Worm (Caenorhabditis elegans) whole organism, L1 larva: ENCODE data around the gene sma-2.

Source experiments
- C34B4.2 ChIP-seq: sonication (generic microtip); optimal IDR thresholded peaks from 2 replicates; lab custom pipeline; 2017; ENCODE audit warnings: mild to moderate bottlenecking, missing genetic modification characterization, missing compliant biosample characterization
- F16B12.6 ChIP-seq: fragments of 150-350 bp; optimal IDR thresholded peaks from 2 replicates; lab custom pipeline; 2014; ENCODE audit warnings: missing biosample characterization, missing genetic modification characterization
- aly-2 ChIP-seq: fragments of 150-350 bp; optimal IDR thresholded peaks from 2 replicates; lab custom pipeline; 2014; ENCODE audit warnings: missing biosample characterization, missing genetic modification characterization
- blmp-1 ChIP-seq: fragments of 150-350 bp; optimal IDR thresholded peaks from 2 replicates; lab custom pipeline; 2014; ENCODE audit warnings: missing biosample characterization, missing genetic modification characterization
- ceh-63 ChIP-seq: fragments of 200-800 bp; sonication (Bioruptor generic); optimal IDR thresholded peaks from 2 replicates; lab custom pipeline; 2018; ENCODE audit warnings: mild to moderate bottlenecking, missing genetic modification characterization, missing compliant biosample characterization
- ceh-8 ChIP-seq: fragments of 200-800 bp; sonication (Bioruptor generic); optimal IDR thresholded peaks from 2 replicates; lab custom pipeline; 2018; ENCODE audit warnings: mild to moderate bottlenecking, missing genetic modification characterization, moderate library complexity, missing compliant biosample characterization
- ceh-82 ChIP-seq, 3 experiments: fragments of 150-350 bp in 1 of 3; sonication (generic microtip) in 2 of 3; optimal IDR thresholded peaks; 2 replicates each; lab custom pipeline; 2014 to 2017; ENCODE audit warnings: missing biosample characterization in 3 of 3, missing genetic modification characterization in 3 of 3
- ceh-88 ChIP-seq: fragments of 200-800 bp; sonication (Bioruptor generic); IDR thresholded peaks from 2 replicates; pipeline ENCODE4 v1.3.6; 2022; ENCODE audit warnings: missing genetic modification characterization, missing compliant biosample characterization
- ceh-90 ChIP-seq: sonication (generic microtip); optimal IDR thresholded peaks from 2 replicates; lab custom pipeline; 2016; ENCODE audit warnings: missing genetic modification characterization, missing compliant biosample characterization
- dpl-1 ChIP-seq, 3 experiments: fragments of 150-350 bp in 2 of 3; sonication (generic microtip) in 1 of 3; optimal IDR thresholded peaks; 2 replicates each; lab custom pipeline; 2014 to 2017; ENCODE audit warnings: missing biosample characterization in 3 of 3, missing genetic modification characterization in 3 of 3, missing genetic modification reagents in 3 of 3
- dsc-1 ChIP-seq: sonication (generic microtip); optimal IDR thresholded peaks from 2 replicates; lab custom pipeline; 2016; ENCODE audit warnings: mild to moderate bottlenecking, missing genetic modification characterization, missing compliant biosample characterization
- efl-1 ChIP-seq, 4 experiments: fragments of 150-350 bp; optimal IDR thresholded peaks in 3 of 4; peaks in 1 of 4; 1 replicate in 1 of 4; 2 replicates in 3 of 4; lab custom pipeline; 2014; ENCODE audit warnings: missing biosample characterization in 2 of 4, missing genetic modification characterization in 2 of 4, missing genetic modification reagents in 2 of 4
- efl-3 ChIP-seq: fragments of 200-800 bp; sonication (Bioruptor generic); optimal IDR thresholded peaks from 2 replicates; lab custom pipeline; 2018; ENCODE audit warnings: mild to moderate bottlenecking, missing genetic modification characterization, missing compliant biosample characterization
- egl-13 ChIP-seq: sonication (generic microtip); optimal IDR thresholded peaks from 2 replicates; lab custom pipeline; 2016; ENCODE audit warnings: missing genotype, missing genetic modification reagents, missing genetic modification characterization, missing compliant biosample characterization
- egl-27 ChIP-seq, 2 experiments: fragments of 150-350 bp in 1 of 2; sonication (generic microtip); optimal IDR thresholded peaks; 3 replicates each; lab custom pipeline; 2017 to 2018; ENCODE audit warnings: missing biosample characterization in 2 of 2, missing genetic modification characterization in 2 of 2, missing genetic modification reagents in 2 of 2
- elt-2 ChIP-seq: sonication (generic microtip); optimal IDR thresholded peaks from 2 replicates; lab custom pipeline; 2016; ENCODE audit warnings: missing genetic modification characterization, mild to moderate bottlenecking, inconsistent platforms, missing compliant biosample characterization, missing genetic modification reagents
- elt-3 ChIP-seq, 6 experiments: fragments of 150-350 bp in 1 of 6; sonication (generic microtip); optimal IDR thresholded peaks; 2 replicates each; lab custom pipeline; 2017 to 2018; ENCODE audit warnings: missing biosample characterization in 6 of 6, missing genetic modification characterization in 6 of 6, inconsistent platforms in 1 of 6
- ets-5 ChIP-seq: fragments of 200-800 bp; sonication (Bioruptor generic); IDR thresholded peaks from 2 replicates; pipeline ENCODE4 v1.3.6; 2022; ENCODE audit warnings: missing genetic modification characterization, missing compliant biosample characterization
- fkh-4 ChIP-seq: sonication (generic microtip); optimal IDR thresholded peaks from 2 replicates; lab custom pipeline; 2016; ENCODE audit warnings: missing compliant biosample characterization, missing genetic modification characterization, borderline replicate concordance
- grh-1 ChIP-seq: fragments of 200-800 bp; sonication (Bioruptor generic); IDR thresholded peaks from 2 replicates; pipeline ENCODE4 v1.3.6; 2022; ENCODE audit warnings: missing genetic modification reagents, missing genetic modification characterization, missing compliant biosample characterization
- hlh-4 ChIP-seq: sonication (generic microtip); optimal IDR thresholded peaks from 2 replicates; lab custom pipeline; 2016; ENCODE audit warnings: mild to moderate bottlenecking, missing genetic modification characterization, missing compliant biosample characterization
- hpl-2 ChIP-seq: fragments of 150-350 bp; optimal IDR thresholded peaks from 2 replicates; lab custom pipeline; 2014; ENCODE audit warnings: missing biosample characterization, missing genetic modification reagents, missing genetic modification characterization
- lin-13 ChIP-seq: fragments of 150-350 bp; optimal IDR thresholded peaks from 2 replicates; lab custom pipeline; 2014; ENCODE audit warnings: missing biosample characterization, missing genetic modification reagents, missing genetic modification characterization
- lin-15B ChIP-seq: fragments of 150-350 bp; sonication (generic microtip); optimal IDR thresholded peaks from 3 replicates; lab custom pipeline; 2014; ENCODE audit warnings: missing biosample characterization, missing genetic modification characterization
- lin-35 ChIP-seq, 2 experiments: fragments of 150-350 bp; optimal IDR thresholded peaks; 2 replicates each; lab custom pipeline; 2014; ENCODE audit warnings: missing biosample characterization in 2 of 2, missing genetic modification characterization in 2 of 2, missing genetic modification reagents in 2 of 2
- lin-39 ChIP-seq: fragments of 150-350 bp; optimal IDR thresholded peaks from 2 replicates; lab custom pipeline; 2014; ENCODE audit warnings: missing biosample characterization, missing genetic modification reagents, missing genetic modification characterization
- lir-3 ChIP-seq: sonication (generic microtip); optimal IDR thresholded peaks from 2 replicates; lab custom pipeline; 2016; ENCODE audit warnings: mild to moderate bottlenecking, missing genetic modification characterization, moderate library complexity, missing compliant biosample characterization; ENCODE audit not compliant: poor library complexity
- lsy-2 ChIP-seq, 2 experiments: fragments of 150-350 bp; optimal IDR thresholded peaks; 2 replicates each; lab custom pipeline; 2014; ENCODE audit warnings: missing biosample characterization in 2 of 2, missing genetic modification characterization in 2 of 2
- mdl-1 ChIP-seq, 2 experiments: fragments of 150-350 bp; optimal IDR thresholded peaks; 2 replicates each; lab custom pipeline; 2014 to 2017; ENCODE audit warnings: missing biosample characterization in 2 of 2, missing genetic modification characterization in 2 of 2, inconsistent platforms in 1 of 2
- mef-2 ChIP-seq: fragments of 150-350 bp; optimal IDR thresholded peaks from 2 replicates; lab custom pipeline; 2014; ENCODE audit warnings: missing biosample characterization, missing genetic modification characterization
- mep-1 ChIP-seq: fragments of 150-350 bp; optimal IDR thresholded peaks from 2 replicates; lab custom pipeline; 2014; ENCODE audit warnings: missing biosample characterization, missing genetic modification characterization
- nhr-11 ChIP-seq: fragments of 150-350 bp; optimal IDR thresholded peaks from 2 replicates; lab custom pipeline; 2014; ENCODE audit warnings: missing biosample characterization, missing genetic modification characterization
- nhr-12 ChIP-seq: sonication (generic microtip); optimal IDR thresholded peaks from 2 replicates; lab custom pipeline; 2017; ENCODE audit warnings: missing biosample characterization, missing genetic modification characterization
- nhr-28 ChIP-seq: fragments of 150-350 bp; optimal IDR thresholded peaks from 2 replicates; lab custom pipeline; 2014; ENCODE audit warnings: missing biosample characterization, missing genetic modification characterization
- nhr-47 ChIP-seq: sonication (generic microtip); optimal IDR thresholded peaks from 2 replicates; lab custom pipeline; 2016; ENCODE audit warnings: mild to moderate bottlenecking, missing genetic modification characterization, moderate library complexity, missing compliant biosample characterization
- nhr-76 ChIP-seq: sonication (generic microtip); optimal IDR thresholded peaks from 2 replicates; lab custom pipeline; 2017; ENCODE audit warnings: missing biosample characterization, missing genetic modification characterization
- nhr-84 ChIP-seq: sonication (generic microtip); optimal IDR thresholded peaks from 2 replicates; lab custom pipeline; 2017; ENCODE audit warnings: missing biosample characterization, missing genetic modification characterization
- nhr-85 ChIP-seq: sonication (generic microtip); peaks from one replicate; lab custom pipeline; 2016; ENCODE audit warnings: missing genetic modification characterization, inconsistent platforms, missing compliant biosample characterization
- nhr-90 ChIP-seq: sonication (generic microtip); optimal IDR thresholded peaks from 2 replicates; lab custom pipeline; 2016; ENCODE audit warnings: mild to moderate bottlenecking, missing genetic modification characterization, missing compliant biosample characterization; ENCODE audit not compliant: poor library complexity
- pqm-1 ChIP-seq: sonication (generic microtip); optimal IDR thresholded peaks from 3 replicates; lab custom pipeline; 2017; ENCODE audit warnings: missing biosample characterization, missing genetic modification characterization
- skn-1 ChIP-seq: fragments of 150-350 bp; optimal IDR thresholded peaks from 2 replicates; lab custom pipeline; 2014; ENCODE audit warnings: missing biosample characterization, missing genetic modification characterization
- snpc-4 ChIP-seq: fragments of 150-350 bp; optimal IDR thresholded peaks from 2 replicates; lab custom pipeline; 2014; ENCODE audit warnings: missing biosample characterization, missing genetic modification characterization
- sox-4 ChIP-seq: sonication (generic microtip); optimal IDR thresholded peaks from 2 replicates; lab custom pipeline; 2016; ENCODE audit warnings: missing genetic modification characterization, missing compliant biosample characterization
- tbx-2 ChIP-seq: sonication (generic microtip); optimal IDR thresholded peaks from 2 replicates; lab custom pipeline; 2016; ENCODE audit warnings: missing genetic modification characterization, missing compliant biosample characterization
- tlp-1 ChIP-seq: fragments of 150-350 bp; optimal IDR thresholded peaks from 2 replicates; lab custom pipeline; 2014; ENCODE audit warnings: missing biosample characterization, missing genetic modification characterization
- unc-130 ChIP-seq: fragments of 150-350 bp; optimal IDR thresholded peaks from 2 replicates; lab custom pipeline; 2017; ENCODE audit warnings: missing biosample characterization, missing genetic modification characterization, inconsistent platforms
- unc-30 ChIP-seq: sonication (generic microtip); optimal IDR thresholded peaks from 2 replicates; lab custom pipeline; 2017; ENCODE audit warnings: missing biosample characterization, missing genetic modification characterization
- unc-62 ChIP-seq: fragments of 150-350 bp; optimal IDR thresholded peaks from 2 replicates; lab custom pipeline; 2014; ENCODE audit warnings: missing biosample characterization, missing genetic modification reagents, missing genetic modification characterization
- unc-86 ChIP-seq: sonication (generic microtip); optimal IDR thresholded peaks from 2 replicates; lab custom pipeline; 2016; ENCODE audit warnings: missing genetic modification characterization, missing compliant biosample characterization
- xbp-1 ChIP-seq: sonication (generic microtip); optimal IDR thresholded peaks from 2 replicates; lab custom pipeline; 2016; ENCODE audit warnings: missing genetic modification characterization, missing compliant biosample characterization
- ztf-11 ChIP-seq, 2 experiments: sonication (generic microtip); optimal IDR thresholded peaks; 2 replicates each; lab custom pipeline; 2016 to 2017; ENCODE audit warnings: missing genetic modification characterization in 2 of 2, missing biosample characterization in 1 of 2, missing compliant biosample characterization in 1 of 2

sma-2 gene

DNA sequence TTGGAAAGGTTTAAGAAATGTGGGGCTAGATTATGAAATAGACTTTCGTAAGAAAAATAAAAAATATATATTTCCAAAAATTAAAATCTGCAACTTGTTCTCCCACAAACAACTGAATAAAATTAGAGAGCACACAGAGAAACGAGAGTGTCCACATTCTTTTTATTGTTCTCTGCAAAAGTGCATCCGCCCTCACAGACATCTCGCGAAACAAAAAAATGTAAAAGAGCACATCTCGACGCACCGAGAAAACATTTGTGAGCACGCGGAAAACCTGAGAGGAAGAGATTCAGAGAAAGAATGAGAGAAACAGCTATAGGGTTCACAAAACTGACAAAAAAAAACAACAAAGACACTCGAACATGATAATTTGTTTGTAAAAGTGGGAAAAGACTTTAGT is 32.6 kb downstream of the sma-2 start (continued):
- TF ChIP-seq unc-130 (tag; lab: Kevin White, UChicago): no peak
- TF ChIP-seq lsy-2 (tag; optimal IDR thresholded peaks at IDR 0.05; lab: Kevin White, UChicago): peak; percentile 12 to 31
- TF ChIP-seq tlp-1 (tag; lab: Kevin White, UChicago): no peak
- TF ChIP-seq hlh-4 (tag; lab: Kevin White, UChicago): no peak
- TF ChIP-seq mep-1: peak; percentile 3
- TF ChIP-seq grh-1: no peak
- TF ChIP-seq lin-13: no peak
- TF ChIP-seq snpc-4 (tag; lab: Kevin White, UChicago): no peak
- no peak for TF ChIP-seq lin-39 (tag; lab: Kevin White, UChicago)
- TF ChIP-seq hpl-2: no peak
- peak; percentile 16 for TF ChIP-seq skn-1 (tag; lab: Kevin White, UChicago)
- TF ChIP-seq pqm-1 (tag; lab: Kevin White, UChicago): no peak
- TF ChIP-seq unc-30: no peak
- TF ChIP-seq mdl-1 (tag; optimal IDR thresholded peaks at IDR 0.05; lab: Kevin White, UChicago): no peak
- TF ChIP-seq elt-2 (tag; lab: Kevin White, UChicago): no peak
- no peak for TF ChIP-seq tbx-2 (tag; lab: Kevin White, UChicago)
- TF ChIP-seq efl-3 (GFP tag; lab: Kevin White, UChicago): no peak
- no peak for TF ChIP-seq nhr-84 (tag; lab: Kevin White, UChicago)
- TF ChIP-seq ceh-63 (GFP tag; lab: Kevin White, UChicago): no peak
- no peak for TF ChIP-seq efl-1 (optimal IDR thresholded peaks at IDR 0.05; lab: Kevin White, UChicago)
- TF ChIP-seq efl-1 (GFP tag; optimal IDR thresholded peaks at IDR 0.05 in 1 of 2; lab: Kevin White, UChicago): peak; percentile 2 to 3
- TF ChIP-seq blmp-1 (tag; lab: Kevin White, UChicago): no peak
- TF ChIP-seq lin-15B: no peak
- no peak for TF ChIP-seq nhr-11 (tag; lab: Kevin White, UChicago)
- no peak for TF ChIP-seq lir-3 (tag; lab: Kevin White, UChicago)
- no peak for TF ChIP-seq egl-27 (tag; optimal IDR thresholded peaks at IDR 0.05; lab: Kevin White, UChicago)
- no peak for TF ChIP-seq xbp-1 (tag; lab: Kevin White, UChicago)
- no peak for TF ChIP-seq ets-5 (GFP tag; lab: Robert Waterston, UW)
- TF ChIP-seq elt-3 (tag; optimal IDR thresholded peaks at IDR 0.05; lab: Kevin White, UChicago): no peak
- no peak for TF ChIP-seq nhr-76 (tag; lab: Kevin White, UChicago)
- no peak for TF ChIP-seq sox-4

ce11 chrIII:8782744-8783143 is 33.3 kb downstream of the sma-2 start:
- TF ChIP-seq dsc-1 (tag; lab: Kevin White, UChicago) (no peak), blmp-1 (tag; lab: Kevin White, UChicago) (peak; percentile 10), snpc-4 (tag; lab: Kevin White, UChicago) (no peak), efl-3 (GFP tag; lab: Kevin White, UChicago) (no peak), xbp-1 (tag; lab: Kevin White, UChicago) (no peak), nhr-85 (tag; lab: Kevin White, UChicago) (peak; percentile 56), lin-35 (GFP tag; optimal IDR thresholded peaks at IDR 0.05; lab: Kevin White, UChicago) (peak in 1 of 2 experiments; percentile 65), ceh-63 (GFP tag; lab: Kevin White, UChicago) (no peak), nhr-12 (tag; lab: Kevin White, UChicago) (no peak), nhr-28 (no peak), ets-5 (GFP tag; lab: Robert Waterston, UW) (no peak), ceh-8 (no peak), mef-2 (tag; lab: Kevin White, UChicago) (no peak), dpl-1 (GFP tag; optimal IDR thresholded peaks at IDR 0.05; lab: Kevin White, UChicago) (no peak), ceh-90 (no peak), egl-13 (tag; lab: Kevin White, UChicago) (no peak), nhr-90 (tag; lab: Kevin White, UChicago) (peak; percentile 2), ceh-82 (tag; optimal IDR thresholded peaks at IDR 0.05; lab: Kevin White, UChicago) (no peak), ztf-11 (tag; optimal IDR thresholded peaks at IDR 0.05; lab: Kevin White, UChicago) (no peak), ceh-88 (GFP tag; lab: Robert Waterston, UW) (no peak), lir-3 (tag; lab: Kevin White, UChicago) (no peak), aly-2 (no peak), F16B12.6 (tag; lab: Kevin White, UChicago) (no peak), hlh-4 (tag; lab: Kevin White, UChicago) (no peak), unc-62 (GFP tag; lab: Kevin White, UChicago) (no peak), C34B4.2 (no peak), unc-30 (no peak), nhr-47 (no peak), sox-4 (no peak), unc-86 (tag; lab: Kevin White, UChicago) (no peak), elt-3 (tag; optimal IDR thresholded peaks at IDR 0.05; lab: Kevin White, UChicago) (peak in 1 of 6 experiments; percentile 77), fkh-4 (tag; lab: Kevin White, UChicago) (no peak)
